Fruit fly (Drosophila melanogaster) Kc167 (cell line): Measurements from ENCODE around the gene CG1907.

ENCODE experiments used
- Myc ChIP-seq: fragments of >200 bp; optimal IDR thresholded peaks from 2 replicates; lab custom pipeline; 2017; ENCODE audit warnings: missing external identifiers
- h ChIP-seq: fragments of >200 bp; optimal IDR thresholded peaks from 3 replicates; lab custom pipeline; 2018; ENCODE audit warnings: missing external identifiers
- psq ChIP-seq: fragments of >200 bp; optimal IDR thresholded peaks from 2 replicates; lab custom pipeline; 2017; ENCODE audit warnings: missing external identifiers
- ttk ChIP-seq: sonication (Bioruptor generic); optimal IDR thresholded peaks from 2 replicates; lab custom pipeline; 2017; ENCODE audit warnings: missing external identifiers

DNA sequence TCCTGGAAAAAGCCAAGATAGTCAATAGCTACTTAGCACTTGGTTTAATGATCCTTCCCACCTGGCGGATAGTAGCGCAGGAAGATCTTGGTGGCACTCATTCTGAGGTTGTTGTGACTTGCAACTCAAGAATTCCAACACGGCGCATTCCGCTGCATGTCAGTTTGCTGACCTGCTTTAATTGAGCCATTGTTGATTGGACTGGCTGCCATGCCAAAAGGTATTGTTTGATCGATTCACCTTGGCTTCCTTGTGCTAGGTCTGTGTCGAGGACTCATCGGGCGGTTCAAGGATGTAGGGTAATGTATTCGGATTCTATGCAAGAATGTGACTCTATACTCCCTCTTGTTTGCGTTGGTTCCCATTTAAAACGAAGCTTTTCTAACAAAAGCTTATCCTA is 18.1 kb upstream of the CG1907 start, which contains the start of gene CG7568:
- TF ChIP-seq psq (lab: Kevin White, UChicago) (no peak), Myc (lab: Kevin White, UChicago) (no peak), ttk (lab: Kevin White, UChicago) (no peak), h (lab: Kevin White, UChicago) (no peak)
